Worm (Caenorhabditis elegans) whole organism, young adult: Measurements from ENCODE around the gene Y46B2A.3.

Experiments
- attf-5 ChIP-seq: fragments of 200-800 bp; sonication (Bioruptor generic); optimal IDR thresholded peaks from 2 replicates; lab custom pipeline; 2018; ENCODE audit warnings: mild to moderate bottlenecking, missing genetic modification characterization, missing compliant biosample characterization
- rcor-1 ChIP-seq: fragments of 200-800 bp; sonication (Bioruptor generic); IDR thresholded peaks from 2 replicates; pipeline ENCODE4 v1.3.6; 2022; ENCODE audit warnings: missing genetic modification reagents, missing genetic modification characterization, missing compliant biosample characterization

- TF ChIP-seq attf-5 (GFP tag; lab: Kevin White, UChicago) = no peak
- no peak for TF ChIP-seq rcor-1 (GFP tag; lab: Robert Waterston, UW)
These were observed 41.2 kb downstream of the Y46B2A.3 start, which contains the start of gene F28A10.1 for ce11 chrII:825521-825920.
